Fruit fly (Drosophila melanogaster): ENCODE measurements around the gene wake.

The wake gene

DNA sequence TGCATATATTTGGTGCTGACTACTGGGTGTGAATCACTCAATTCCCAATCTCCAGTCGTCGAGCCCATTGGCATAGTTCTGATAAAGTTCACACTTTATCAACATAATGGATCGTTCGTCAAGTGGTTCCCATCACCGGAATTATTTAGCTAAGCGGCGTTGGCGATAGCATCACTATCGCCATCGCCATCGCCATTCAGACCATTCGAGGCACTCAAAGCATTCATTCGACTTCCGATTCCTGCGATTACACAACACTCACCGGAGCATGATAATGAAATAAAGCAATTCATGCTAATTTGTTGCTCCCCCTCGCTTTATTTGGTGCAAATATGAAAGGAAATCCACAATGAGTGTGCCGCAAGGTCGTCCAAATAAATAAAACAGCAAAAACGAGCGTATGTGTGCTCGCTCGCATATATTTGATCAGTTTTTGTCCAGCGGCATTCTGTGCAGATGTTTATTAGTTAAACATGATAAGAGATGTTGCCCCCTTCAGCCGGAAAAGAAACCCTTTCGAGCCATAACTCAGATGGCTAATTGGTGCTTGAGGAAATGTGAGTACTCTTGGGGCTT, 44.2 kb upstream of the wake start (continued):
- no peak for TF ChIP-seq CG15601 (tag; optimal IDR thresholded peaks at IDR 0.05)

DNA sequence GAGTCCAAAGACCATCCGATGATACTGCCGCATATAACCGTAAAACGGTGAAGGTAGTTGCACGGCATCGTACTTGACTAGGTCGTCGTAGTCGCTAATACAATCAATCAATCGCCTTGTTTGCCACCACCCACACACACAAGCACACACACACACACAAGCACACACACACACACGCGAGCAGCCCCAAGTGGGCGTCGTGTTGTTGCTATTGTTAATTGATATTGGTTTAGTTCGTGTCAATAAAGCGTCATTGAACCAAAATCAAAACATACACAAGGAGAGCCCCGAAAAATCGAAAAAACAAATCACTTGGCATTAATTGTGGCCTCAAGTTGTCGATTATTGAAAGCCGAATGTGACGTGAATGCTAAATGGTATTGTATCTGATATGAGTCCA, 43.2 kb upstream of the wake start:
- TF ChIP-seq sug (tag; optimal IDR thresholded peaks at IDR 0.05) (peak; percentile 58), odd (GFP tag; optimal IDR thresholded peaks at IDR 0.05) (peak; percentile 18), CG8281 (tag; optimal IDR thresholded peaks at IDR 0.05) (peak; percentile 38), CG34376 (GFP tag; optimal IDR thresholded peaks at IDR 0.05) (peak; percentile 33), onecut (GFP tag; IDR thresholded peaks at IDR 0.05) (peak; percentile 40; the same call in 1 of the 2 replicates), CG8944 (GFP tag; optimal IDR thresholded peaks at IDR 0.05) (peak; percentile 5), zfh1 (GFP tag; IDR thresholded peaks at IDR 0.05) (peak; percentile 52; the same call in 1 of the 3 replicates), Dad (GFP tag; optimal IDR thresholded peaks at IDR 0.05) (peak; percentile 3), CG6175 (GFP tag; IDR thresholded peaks at IDR 0.05) (no peak), Lim3 (GFP tag; IDR thresholded peaks at IDR 0.05) (no peak), Hr3 (GFP tag; optimal IDR thresholded peaks at IDR 0.05) (no peak), pnt (GFP tag; optimal IDR thresholded peaks at IDR 0.05) (peak; percentile 30), Vsx1 (GFP tag; optimal IDR thresholded peaks at IDR 0.05) (peak; percentile 77), z (GFP tag; IDR thresholded peaks at IDR 0.05) (0 out of 3 replicates have a peak, but pooled peaks have one; percentile 35), Xbp1 (GFP tag; optimal IDR thresholded peaks at IDR 0.05) (no peak), sr (GFP tag; IDR thresholded peaks at IDR 0.05) (peak; percentile 54; the same call in 1 of the 3 replicates), bcd (GFP tag; optimal IDR thresholded peaks at IDR 0.05) (peak; percentile 29), CG9817 (tag; optimal IDR thresholded peaks at IDR 0.05) (peak; percentile 7), Abd-B (GFP tag; optimal IDR thresholded peaks at IDR 0.05) (no peak), CG8290 (GFP tag; optimal IDR thresholded peaks at IDR 0.05) (peak; percentile 46), CG8290 (tag; optimal IDR thresholded peaks at IDR 0.05) (peak in 1 of 2 experiments; percentile 71), CG1832 (GFP tag; optimal IDR thresholded peaks at IDR 0.05) (no peak), p53 (GFP tag; optimal IDR thresholded peaks at IDR 0.05) (peak; percentile 54), CG12155 (GFP tag; optimal IDR thresholded peaks at IDR 0.05) (no peak), CG2678 (tag; optimal IDR thresholded peaks at IDR 0.05) (peak; percentile 68), CG7556 (GFP tag; optimal IDR thresholded peaks at IDR 0.05) (peak; percentile 57), Chrac-16 (GFP tag; optimal IDR thresholded peaks at IDR 0.05) (no peak), CG7987 (GFP tag; optimal IDR thresholded peaks at IDR 0.05) (peak; percentile 76), org-1 (GFP tag; optimal IDR thresholded peaks at IDR 0.05) (peak; percentile 40), CG43689 (GFP tag; IDR thresholded peaks at IDR 0.05) (peak; percentile 40; the same call in 1 of the 2 replicates), CG13287 (GFP tag; IDR thresholded peaks at IDR 0.05; ENCODE audit: partially characterized antibody) (no peak), CG10959 (GFP tag; IDR thresholded peaks at IDR 0.05) (peak; percentile 5; the same call in 1 of the 2 replicates), Adf1 (GFP tag; IDR thresholded peaks at IDR 0.05) (no peak), unpg (GFP tag; optimal IDR thresholded peaks at IDR 0.05) (peak; percentile 43), fd64A (GFP tag; optimal IDR thresholded peaks at IDR 0.05) (peak; percentile 70), fd102C (GFP tag; optimal IDR thresholded peaks at IDR 0.05) (no peak), tap (tag; optimal IDR thresholded peaks at IDR 0.05) (peak; percentile 36), MTF-1 (GFP tag; optimal IDR thresholded peaks at IDR 0.05; ENCODE audit: borderline replicate concordance) (peak; percentile 70), gro (GFP tag; optimal IDR thresholded peaks at IDR 0.05) (peak; percentile 47), CG3838 (GFP tag; optimal IDR thresholded peaks at IDR 0.05) (peak; percentile 10), row (GFP tag; IDR thresholded peaks at IDR 0.05) (peak; percentile 21; the same call in 1 of the 3 replicates), gsb (GFP tag; IDR thresholded peaks at IDR 0.05) (peak; percentile 22; the same call in 1 of the 2 replicates), gsb-n (tag; optimal IDR thresholded peaks at IDR 0.05) (peak; percentile 19), CTCF (GFP tag; optimal IDR thresholded peaks at IDR 0.05) (no peak), CG12104 (GFP tag; optimal IDR thresholded peaks at IDR 0.05) (no peak), caup (GFP tag; optimal IDR thresholded peaks at IDR 0.05; ENCODE audit: severe bottlenecking) (peak; percentile 62), bab2 (GFP tag; optimal IDR thresholded peaks at IDR 0.05) (peak; percentile 61), CG17568 (GFP tag; optimal IDR thresholded peaks at IDR 0.05) (no peak)
